Fruit fly (Drosophila melanogaster) whole organism, embryonic: ENCODE results near the gene CG15027.

Source experiments
- Ada2b ChIP-seq: fragments of 200-800 bp; sonication (Bioruptor generic); IDR thresholded peaks from 2 replicates; pipeline ENCODE4 v1.3.6; 2022; ENCODE audit warnings: missing biosample characterization, missing genetic modification characterization
- Adf1 ChIP-seq: fragments of 200-800 bp; sonication (Bioruptor generic); IDR thresholded peaks from 2 replicates; pipeline ENCODE4 v1.3.6; 2022; ENCODE audit warnings: missing biosample characterization, missing genetic modification characterization
- Asciz ChIP-seq: fragments of 200-800 bp; sonication (Bioruptor generic); optimal IDR thresholded peaks from 2 replicates; lab custom pipeline; 2017; ENCODE audit warnings: missing biosample characterization, mild to moderate bottlenecking, missing genetic modification characterization, missing genetic modification reagents
- Atf-2 ChIP-seq: fragments of 200-800 bp; sonication (Bioruptor generic); optimal IDR thresholded peaks from 2 replicates; lab custom pipeline; 2016; ENCODE audit warnings: missing biosample characterization, missing genetic modification characterization
- Blimp-1 ChIP-seq: fragments of 200-800 bp; sonication (Bioruptor generic); optimal IDR thresholded peaks from 3 replicates; lab custom pipeline; 2018; ENCODE audit warnings: missing biosample characterization, missing genetic modification characterization, mild to moderate bottlenecking, moderate library complexity, missing genetic modification reagents
- CG10321 ChIP-seq: fragments of 200-800 bp; sonication (Bioruptor generic); IDR thresholded peaks from 2 replicates; pipeline ENCODE4 v1.3.6; 2022; ENCODE audit warnings: missing biosample characterization, missing genetic modification characterization
- CG12155 ChIP-seq: fragments of 200-800 bp; sonication (Bioruptor generic); optimal IDR thresholded peaks from 3 replicates; lab custom pipeline; 2016; ENCODE audit warnings: missing biosample characterization, missing genetic modification characterization
- CG12219 ChIP-seq: fragments of 200-800 bp; sonication (Bioruptor generic); optimal IDR thresholded peaks from 3 replicates; lab custom pipeline; 2018; ENCODE audit warnings: missing biosample characterization, mild to moderate bottlenecking, missing genetic modification characterization
- CG12236 ChIP-seq: fragments of 200-800 bp; sonication (Bioruptor generic); optimal IDR thresholded peaks from 2 replicates; lab custom pipeline; 2016; ENCODE audit warnings: missing biosample characterization, missing genetic modification characterization
- CG14014 ChIP-seq: fragments of 200-800 bp; sonication (Bioruptor generic); IDR thresholded peaks from 2 replicates; pipeline ENCODE4 v1.3.6; 2022; ENCODE audit warnings: missing biosample characterization, missing genetic modification characterization
- CG14441 ChIP-seq: fragments of 200-800 bp; sonication (Bioruptor generic); IDR thresholded peaks from 2 replicates; pipeline ENCODE4 v1.3.6; 2022; ENCODE audit warnings: missing biosample characterization, missing genetic modification characterization
- CG15011 ChIP-seq: fragments of 200-800 bp; sonication (Bioruptor generic); optimal IDR thresholded peaks from 3 replicates; lab custom pipeline; 2018; ENCODE audit warnings: missing biosample characterization, mild to moderate bottlenecking, missing genetic modification characterization
- CG2116 ChIP-seq: fragments of 200-800 bp; sonication (Bioruptor generic); optimal IDR thresholded peaks from 3 replicates; lab custom pipeline; 2018; ENCODE audit warnings: missing biosample characterization, mild to moderate bottlenecking, missing genetic modification characterization
- CG33213 ChIP-seq: fragments of 200-800 bp; sonication (Bioruptor generic); optimal IDR thresholded peaks from 3 replicates; lab custom pipeline; 2016; ENCODE audit warnings: missing biosample characterization, missing genetic modification characterization
- CG33557 ChIP-seq: fragments of 200-800 bp; sonication (Bioruptor generic); optimal IDR thresholded peaks from 2 replicates; lab custom pipeline; 2019; ENCODE audit warnings: missing biosample characterization, mild to moderate bottlenecking, missing genetic modification characterization, moderate library complexity
- CG34376 ChIP-seq: fragments of 200-800 bp; sonication (Bioruptor generic); optimal IDR thresholded peaks from 2 replicates; lab custom pipeline; 2018; ENCODE audit warnings: missing biosample characterization, mild to moderate bottlenecking, missing genetic modification characterization
- CG3726 ChIP-seq: fragments of 200-800 bp; sonication (Bioruptor generic); IDR thresholded peaks from 3 replicates; pipeline ENCODE4, ENCODE4 v1.3.6; 2022; ENCODE audit warnings: missing biosample characterization, missing genetic modification characterization
- CG3838 ChIP-seq: fragments of 200-800 bp; sonication (Bioruptor generic); optimal IDR thresholded peaks from 3 replicates; lab custom pipeline; 2016; ENCODE audit warnings: missing biosample characterization, missing genetic modification characterization
- CG6765 ChIP-seq: fragments of 200-800 bp; sonication (Bioruptor generic); optimal IDR thresholded peaks from 3 replicates; lab custom pipeline; 2017; ENCODE audit warnings: missing biosample characterization, mild to moderate bottlenecking, missing genetic modification characterization
- CG7372 ChIP-seq: fragments of 200-800 bp; sonication (Bioruptor generic); IDR thresholded peaks from 2 replicates; pipeline ENCODE4 v1.3.6; 2022; ENCODE audit warnings: missing biosample characterization, missing genetic modification characterization
- CG8478 ChIP-seq: fragments of >200 bp; optimal IDR thresholded peaks from 2 replicates; lab custom pipeline; 2018
- Chrac-16 ChIP-seq: fragments of 200-800 bp; sonication (Bioruptor generic); optimal IDR thresholded peaks from 3 replicates; lab custom pipeline; 2016; ENCODE audit warnings: missing biosample characterization, missing genetic modification characterization
- Lim3 ChIP-seq: fragments of 200-800 bp; sonication (Bioruptor generic); IDR thresholded peaks from 2 replicates; pipeline ENCODE4 v1.3.6; 2022; ENCODE audit warnings: missing biosample characterization, missing genetic modification characterization
- MBD-R2 ChIP-seq: fragments of 200-800 bp; sonication (Bioruptor generic); IDR thresholded peaks from 2 replicates; pipeline ENCODE4 v1.3.6; 2022; ENCODE audit warnings: missing biosample characterization, missing genetic modification characterization
- MTF-1 ChIP-seq: fragments of 200-800 bp; sonication (Bioruptor generic); optimal IDR thresholded peaks from 2 replicates; lab custom pipeline; 2018; ENCODE audit warnings: missing biosample characterization, mild to moderate bottlenecking, missing genetic modification characterization, borderline replicate concordance
- NfI ChIP-seq: fragments of 200-800 bp; sonication (Bioruptor generic); optimal IDR thresholded peaks from 3 replicates; lab custom pipeline; 2018; ENCODE audit warnings: missing biosample characterization, mild to moderate bottlenecking, missing genetic modification characterization, moderate library complexity
- Opbp ChIP-seq: fragments of 200-800 bp; sonication (Bioruptor generic); IDR thresholded peaks from 3 replicates; pipeline ENCODE4 v1.3.6; 2022; ENCODE audit warnings: missing biosample characterization, missing genetic modification characterization; ENCODE audit not compliant: partially characterized antibody
- PHDP ChIP-seq: fragments of 200-800 bp; sonication (Bioruptor generic); optimal IDR thresholded peaks from 3 replicates; lab custom pipeline; 2018; ENCODE audit warnings: missing biosample characterization, mild to moderate bottlenecking, missing genetic modification characterization, moderate library complexity
- Ptx1 ChIP-seq: fragments of 200-800 bp; sonication (Bioruptor generic); IDR thresholded peaks from 2 replicates; pipeline ENCODE4 v1.3.6; 2022; ENCODE audit warnings: missing biosample characterization, missing genetic modification characterization
- Side ChIP-seq: fragments of 200-800 bp; sonication (Bioruptor generic); optimal IDR thresholded peaks from 2 replicates; lab custom pipeline; 2016; ENCODE audit warnings: missing biosample characterization, missing genetic modification characterization
- Sox100B ChIP-seq: fragments of 200-800 bp; sonication (Bioruptor generic); optimal IDR thresholded peaks from 3 replicates; lab custom pipeline; 2018; ENCODE audit warnings: missing biosample characterization, mild to moderate bottlenecking, missing genetic modification characterization
- Usf ChIP-seq: fragments of 200-800 bp; sonication (Bioruptor generic); optimal IDR thresholded peaks from 2 replicates; lab custom pipeline; 2017; ENCODE audit warnings: missing genotype, missing biosample characterization, missing genetic modification characterization
- Xrp1 ChIP-seq: fragments of 200-800 bp; sonication (Bioruptor generic); IDR thresholded peaks from 2 replicates; pipeline ENCODE4 v1.3.6; 2022; ENCODE audit warnings: missing biosample characterization, missing genetic modification characterization
- ac ChIP-seq: fragments of 200-800 bp; sonication (Bioruptor generic); optimal IDR thresholded peaks from 3 replicates; lab custom pipeline; 2017; ENCODE audit warnings: missing biosample characterization, mild to moderate bottlenecking, missing genetic modification characterization
- btn ChIP-seq: fragments of 200-800 bp; sonication (Bioruptor generic); optimal IDR thresholded peaks from 2 replicates; lab custom pipeline; 2016; ENCODE audit warnings: missing biosample characterization, missing genetic modification characterization
- chinmo ChIP-seq: fragments of 200-800 bp; sonication (Bioruptor generic); IDR thresholded peaks from 4 replicates; pipeline ENCODE4 v1.3.6; 2022; ENCODE audit warnings: missing biosample characterization, missing genetic modification characterization; ENCODE audit not compliant: partially characterized antibody
- dan ChIP-seq: fragments of 200-800 bp; sonication (Bioruptor generic); IDR thresholded peaks from 2 replicates; pipeline ENCODE4 v1.3.6; 2022; ENCODE audit warnings: missing biosample characterization, missing genetic modification characterization
- dysf ChIP-seq: fragments of 200-800 bp; sonication (Bioruptor generic); IDR thresholded peaks from 3 replicates; pipeline ENCODE4 v1.3.6; 2022; ENCODE audit warnings: missing biosample characterization, missing genetic modification characterization
- grau ChIP-seq: fragments of 200-800 bp; optimal IDR thresholded peaks from 3 replicates; lab custom pipeline; 2019; ENCODE audit warnings: missing biosample characterization, mild to moderate bottlenecking, missing genetic modification characterization, moderate library complexity
- hkb ChIP-seq, 2 experiments: fragments of 200-800 bp in 1 of 2; fragments of >200 bp in 1 of 2; sonication (Bioruptor generic) in 1 of 2; IDR thresholded peaks in 1 of 2; optimal IDR thresholded peaks in 1 of 2; 2 replicates each; pipeline versions ENCODE4 v1.3.6 to Lab custom; 2017 to 2022; ENCODE audit warnings: missing biosample characterization in 1 of 2, missing genetic modification characterization in 1 of 2
- lilli ChIP-seq: fragments of 200-800 bp; sonication (Bioruptor generic); optimal IDR thresholded peaks from 3 replicates; lab custom pipeline; 2016; ENCODE audit warnings: missing biosample characterization, missing genetic modification characterization
- mld ChIP-seq: fragments of 200-800 bp; sonication (Bioruptor generic); IDR thresholded peaks from 3 replicates; pipeline ENCODE4 v1.3.6; 2022; ENCODE audit warnings: missing biosample characterization, missing genetic modification characterization; ENCODE audit not compliant: partially characterized antibody
- nerfin-2 ChIP-seq: fragments of 200-800 bp; sonication (Bioruptor generic); IDR thresholded peaks from 2 replicates; pipeline ENCODE4 v1.3.6; 2022; ENCODE audit warnings: missing biosample characterization, missing genetic modification characterization; ENCODE audit not compliant: partially characterized antibody
- oc ChIP-seq: fragments of 200-800 bp; sonication (Bioruptor generic); optimal IDR thresholded peaks from 2 replicates; lab custom pipeline; 2018; ENCODE audit warnings: missing biosample characterization, mild to moderate bottlenecking, missing genetic modification characterization, moderate library complexity
- org-1 ChIP-seq: fragments of 200-800 bp; sonication (Bioruptor generic); optimal IDR thresholded peaks from 2 replicates; lab custom pipeline; 2017; ENCODE audit warnings: missing biosample characterization, missing genetic modification characterization
- peb ChIP-seq: fragments of 200-800 bp; sonication (Bioruptor generic); IDR thresholded peaks from 2 replicates; pipeline ENCODE4 v1.3.6; 2022; ENCODE audit warnings: missing biosample characterization, missing genetic modification characterization
- psq ChIP-seq: fragments of 200-800 bp; sonication (Bioruptor generic); optimal IDR thresholded peaks from 2 replicates; lab custom pipeline; 2017; ENCODE audit warnings: missing biosample characterization, missing genetic modification characterization
- repo ChIP-seq: fragments of 200-800 bp; sonication (Bioruptor generic); optimal IDR thresholded peaks from 2 replicates; lab custom pipeline; 2016; ENCODE audit warnings: missing biosample characterization, missing genetic modification characterization
- sqz ChIP-seq: fragments of 200-800 bp; sonication (Bioruptor generic); optimal IDR thresholded peaks from 3 replicates; lab custom pipeline; 2018; ENCODE audit warnings: missing biosample characterization, mild to moderate bottlenecking, missing genetic modification characterization
- trem ChIP-seq: fragments of 200-800 bp; optimal IDR thresholded peaks from 3 replicates; lab custom pipeline; 2019; ENCODE audit warnings: missing biosample characterization, mild to moderate bottlenecking, missing genetic modification characterization, moderate library complexity
- trh ChIP-seq: fragments of 200-800 bp; sonication (Bioruptor generic); optimal IDR thresholded peaks from 2 replicates; lab custom pipeline; 2016; ENCODE audit warnings: missing biosample characterization, missing genetic modification characterization

The CG15027 gene

DNA sequence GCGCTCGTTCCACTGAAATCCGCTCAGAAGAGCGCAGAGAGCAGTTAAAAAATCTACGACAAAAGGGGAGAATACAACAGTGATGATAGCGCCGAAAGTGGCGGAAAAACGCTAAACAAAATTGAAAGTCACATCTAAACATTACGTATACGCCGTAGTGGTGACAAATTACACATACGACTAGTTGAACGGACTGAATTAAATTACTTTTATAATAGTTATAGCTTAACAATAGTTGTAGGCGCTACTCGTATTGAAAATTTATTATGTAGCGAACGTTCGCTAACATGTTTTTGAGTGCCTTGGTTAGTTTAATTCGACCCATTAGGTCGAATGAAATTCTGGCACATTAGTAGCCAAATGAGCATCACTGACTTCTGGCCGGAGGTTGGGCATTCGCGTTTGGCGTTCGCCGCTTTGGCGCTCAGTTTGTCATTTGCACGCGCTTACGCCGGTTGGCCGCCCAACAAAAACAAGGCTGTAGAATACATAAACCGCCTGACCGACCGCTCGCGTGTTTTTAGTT lies 41.9 kb downstream of the CG15027 start, which contains the start of gene CG5541 (continued):
- TF ChIP-seq Asciz (GFP tag; lab: Kevin White, UChicago) (no peak), dan (no peak), Ptx1 (GFP tag; lab: Robert Waterston, UW) (no peak), trh (GFP tag; lab: Kevin White, UChicago) (no peak), Chrac-16 (GFP tag; lab: Kevin White, UChicago) (no peak), Ada2b (GFP tag; lab: Robert Waterston, UW) (no peak), CG33213 (no peak), MBD-R2 (GFP tag; lab: Robert Waterston, UW) (no peak), Blimp-1 (GFP tag; lab: Kevin White, UChicago) (no peak), CG6765 (GFP tag; lab: Kevin White, UChicago) (peak; percentile 26), btn (GFP tag; lab: Kevin White, UChicago) (no peak), mld (no peak), Xrp1 (GFP tag; lab: Robert Waterston, UW) (peak; percentile 6; the same call in 1 of the 2 replicates), CG2116 (GFP tag; lab: Kevin White, UChicago) (no peak), CG14441 (GFP tag; lab: Robert Waterston, UW) (no peak), Atf-2 (GFP tag; lab: Kevin White, UChicago) (no peak), CG12236 (GFP tag; lab: Kevin White, UChicago) (no peak), org-1 (GFP tag; lab: Kevin White, UChicago) (no peak), Sox100B (GFP tag; lab: Kevin White, UChicago) (peak; percentile 17), hkb (optimal IDR thresholded peaks at IDR 0.05; lab: Kevin White, UChicago) (no peak), hkb (GFP tag; IDR thresholded peaks at IDR 0.05; lab: Robert Waterston, UW) (no peak), CG12155 (GFP tag; lab: Kevin White, UChicago) (no peak), CG12219 (peak; percentile 5), CG7372 (GFP tag; lab: Robert Waterston, UW) (peak; percentile 74), lilli (GFP tag; lab: Kevin White, UChicago) (peak; percentile 42), Adf1 (GFP tag; lab: Robert Waterston, UW) (no peak), CG15011 (GFP tag; lab: Kevin White, UChicago) (no peak), CG33557 (GFP tag; lab: Kevin White, UChicago) (no peak), CG3726 (no peak), NfI (GFP tag; lab: Kevin White, UChicago) (peak; percentile 17), sqz (GFP tag; lab: Kevin White, UChicago) (no peak), psq (no peak), Lim3 (GFP tag; lab: Robert Waterston, UW) (no peak), CG34376 (GFP tag; lab: Kevin White, UChicago) (peak; percentile 67), CG10321 (GFP tag; lab: Robert Waterston, UW) (no peak), grau (tag; lab: Kevin White, UChicago) (peak; percentile 39), MTF-1 (GFP tag; lab: Kevin White, UChicago) (no peak), oc (tag; lab: Kevin White, UChicago) (no peak), Usf (GFP tag; lab: Kevin White, UChicago) (peak; percentile 15), chinmo (GFP tag; lab: Robert Waterston, UW) (no peak), PHDP (no peak), peb (GFP tag; lab: Robert Waterston, UW) (no peak), nerfin-2 (no peak), ac (GFP tag; lab: Kevin White, UChicago) (no peak), CG8478 (lab: Kevin White, UChicago) (no peak), repo (no peak), Opbp (GFP tag; lab: Robert Waterston, UW) (peak; percentile 20; the same call in 1 of the 3 replicates), dysf (GFP tag; lab: Robert Waterston, UW) (no peak; the same call in 2 of the 3 replicates), CG14014 (GFP tag; lab: Robert Waterston, UW) (no peak), trem (tag; lab: Kevin White, UChicago) (no peak), CG3838 (GFP tag; lab: Kevin White, UChicago) (no peak), Side (GFP tag; lab: Kevin White, UChicago) (no peak)
